Fruit fly (Drosophila melanogaster): ENCODE results near the gene CG13252.

dm6 chr3L:20685079-20685478, 45.3 kb upstream of the CG13252 start:
- TF ChIP-seq Dll (optimal IDR thresholded peaks at IDR 0.05) (no peak), psq (optimal IDR thresholded peaks at IDR 0.05) (no peak), CG8478 (optimal IDR thresholded peaks at IDR 0.05) (no peak), usp (GFP tag; optimal IDR thresholded peaks at IDR 0.05) (no peak), pan (optimal IDR thresholded peaks at IDR 0.05) (no peak)

Data from whole organism.